Worm (Caenorhabditis elegans) whole organism, young adult: ENCODE data around the gene F59A7.5.

Experiments used
- F55B11.4 ChIP-seq: sonication (generic microtip); optimal IDR thresholded peaks from 2 replicates; lab custom pipeline; 2016; ENCODE audit warnings: missing compliant biosample characterization, missing genetic modification characterization, borderline replicate concordance; ENCODE audit not compliant: insufficient read depth
- chd-7 ChIP-seq: sonication (generic microtip); optimal IDR thresholded peaks from 2 replicates; lab custom pipeline; 2016; ENCODE audit warnings: mild to moderate bottlenecking, missing genetic modification characterization, moderate library complexity, missing compliant biosample characterization
- egrh-3 ChIP-seq: fragments of 200-800 bp; sonication (Bioruptor generic); IDR thresholded peaks from 2 replicates; pipeline ENCODE4 v1.3.6; 2022; ENCODE audit warnings: missing genetic modification reagents, missing genetic modification characterization, missing compliant biosample characterization
- fkh-3 ChIP-seq: sonication (generic microtip); optimal IDR thresholded peaks from 2 replicates; lab custom pipeline; 2016; ENCODE audit warnings: mild to moderate bottlenecking, missing genetic modification characterization, missing compliant biosample characterization
- tbx-9 ChIP-seq: sonication (generic microtip); optimal IDR thresholded peaks from 2 replicates; lab custom pipeline; 2016; ENCODE audit warnings: borderline replicate concordance, missing genetic modification characterization, inconsistent platforms, missing compliant biosample characterization
- unc-62 ChIP-seq: fragments of 150-350 bp; optimal IDR thresholded peaks from 2 replicates; lab custom pipeline; 2014; ENCODE audit warnings: missing biosample characterization, missing genetic modification reagents, missing genetic modification characterization

DNA sequence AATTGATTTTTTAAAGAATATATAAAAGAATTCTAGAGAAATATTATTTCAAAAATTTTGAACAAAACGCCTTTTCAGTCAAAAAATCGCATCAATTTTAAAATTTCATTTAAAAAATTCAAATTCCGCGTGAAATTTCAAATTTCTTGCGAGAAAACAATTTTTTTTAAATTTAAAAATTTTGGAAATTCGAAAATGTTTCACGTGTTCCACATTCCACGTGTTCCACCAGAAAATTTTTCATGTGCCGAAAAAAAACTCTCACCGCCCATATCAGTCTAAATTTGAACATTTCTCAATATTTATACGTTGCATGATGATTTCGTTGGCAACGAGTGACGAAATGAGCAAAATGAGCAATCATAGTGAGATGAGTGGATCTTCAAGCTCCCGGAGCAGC is 47.4 kb upstream of the F59A7.5 start, which contains the start of gene fbxa-201:
- TF ChIP-seq F55B11.4 (tag; lab: Kevin White, UChicago): no peak
- TF ChIP-seq tbx-9 (tag; lab: Kevin White, UChicago): no peak
- no peak for TF ChIP-seq chd-7 (tag; lab: Kevin White, UChicago)
- no peak for TF ChIP-seq fkh-3 (tag; lab: Kevin White, UChicago)
- no peak for TF ChIP-seq egrh-3 (GFP tag; lab: Robert Waterston, UW)
- TF ChIP-seq unc-62 (GFP tag; lab: Kevin White, UChicago): no peak
